Worm (Caenorhabditis elegans) whole organism, early embryonic: Measurements from ENCODE around the gene fbxo-11.2.

Experiments
- B0310.2 ChIP-seq: sonication (generic microtip); optimal IDR thresholded peaks from 2 replicates; lab custom pipeline; 2016; ENCODE audit warnings: mild to moderate bottlenecking, missing genetic modification characterization, missing compliant biosample characterization
- F13C5.2 ChIP-seq: sonication (generic microtip); optimal IDR thresholded peaks from 2 replicates; lab custom pipeline; 2017; ENCODE audit warnings: mild to moderate bottlenecking, missing genetic modification characterization, inconsistent platforms, missing compliant biosample characterization
- aly-1 ChIP-seq: sonication (generic microtip); optimal IDR thresholded peaks from 2 replicates; lab custom pipeline; 2016; ENCODE audit warnings: missing genetic modification characterization, missing compliant biosample characterization
- ama-1 ChIP-seq: fragments of 150-350 bp; optimal IDR thresholded peaks from 2 replicates; lab custom pipeline; 2014
- ceh-13 ChIP-seq: fragments of 200-800 bp; sonication (Bioruptor generic); optimal IDR thresholded peaks from 2 replicates; lab custom pipeline; 2018; ENCODE audit warnings: mild to moderate bottlenecking, missing genetic modification characterization, missing compliant biosample characterization
- ceh-36 ChIP-seq: sonication (generic microtip); optimal IDR thresholded peaks from 2 replicates; lab custom pipeline; 2016; ENCODE audit warnings: missing genetic modification characterization, inconsistent platforms, missing compliant biosample characterization
- ets-7 ChIP-seq: sonication (generic microtip); optimal IDR thresholded peaks from 2 replicates; lab custom pipeline; 2016; ENCODE audit warnings: missing genotype, missing genetic modification characterization, missing compliant biosample characterization
- flt-1 ChIP-seq: fragments of 200-800 bp; sonication (Bioruptor generic); IDR thresholded peaks from 2 replicates; pipeline ENCODE4 v1.3.6; 2022; ENCODE audit warnings: missing genetic modification characterization, missing compliant biosample characterization
- hmbx-1 ChIP-seq: sonication (generic microtip); optimal IDR thresholded peaks from 2 replicates; lab custom pipeline; 2016; ENCODE audit warnings: mild to moderate bottlenecking, missing genetic modification characterization, missing compliant biosample characterization
- hmg-4 ChIP-seq: fragments of 200-800 bp; sonication (Bioruptor generic); optimal IDR thresholded peaks from 2 replicates; lab custom pipeline; 2018; ENCODE audit warnings: mild to moderate bottlenecking, missing genetic modification characterization, missing compliant biosample characterization
- hnd-1 ChIP-seq: sonication (generic microtip); optimal IDR thresholded peaks from 2 replicates; lab custom pipeline; 2016; ENCODE audit warnings: missing genetic modification characterization, missing compliant biosample characterization
- pes-1 ChIP-seq: fragments of 200-800 bp; sonication (Bioruptor generic); IDR thresholded peaks from 2 replicates; pipeline ENCODE4 v1.3.6; 2022; ENCODE audit warnings: missing genetic modification reagents, missing genetic modification characterization, missing compliant biosample characterization
- scrt-1 ChIP-seq: fragments of 200-800 bp; sonication (Bioruptor generic); IDR thresholded peaks from 2 replicates; pipeline ENCODE4 v1.3.6; 2022; ENCODE audit warnings: missing genetic modification characterization, missing compliant biosample characterization
- sea-1 ChIP-seq: fragments of 200-800 bp; sonication (Bioruptor generic); conservative IDR thresholded peaks from 2 replicates; pipeline ENCODE4 v1.3.6; 2022; ENCODE audit warnings: missing genetic modification characterization, missing compliant biosample characterization
- tbx-11 ChIP-seq: fragments of 200-800 bp; sonication (Bioruptor generic); IDR thresholded peaks from 2 replicates; pipeline ENCODE4 v1.3.6; 2022; ENCODE audit warnings: missing genetic modification characterization, missing compliant biosample characterization
- tbx-37 ChIP-seq: fragments of 200-800 bp; sonication (Bioruptor generic); conservative IDR thresholded peaks from 2 replicates; pipeline ENCODE4 v1.3.6; 2022; ENCODE audit warnings: missing genetic modification reagents, missing genetic modification characterization, missing compliant biosample characterization
- tra-4 ChIP-seq: sonication (generic microtip); optimal IDR thresholded peaks from 2 replicates; lab custom pipeline; 2017; ENCODE audit warnings: missing genetic modification characterization, missing compliant biosample characterization

The fbxo-11.2 gene

ce11 chrIII:1074152-1074551 lies 21.1 kb upstream of the fbxo-11.2 start:
- TF ChIP-seq ceh-36 (tag; lab: Kevin White, UChicago) (no peak), hmbx-1 (tag; lab: Kevin White, UChicago) (no peak), sea-1 (GFP tag; lab: Robert Waterston, UW) (no peak), hmg-4 (GFP tag; lab: Kevin White, UChicago) (no peak), ceh-13 (no peak), B0310.2 (no peak), scrt-1 (no peak), aly-1 (tag; lab: Kevin White, UChicago) (no peak), tbx-37 (no peak), flt-1 (GFP tag; lab: Robert Waterston, UW) (no peak), hnd-1 (tag; lab: Kevin White, UChicago) (no peak), tbx-11 (GFP tag; lab: Robert Waterston, UW) (no peak)

- no peak for TF ChIP-seq ama-1 (lab: Kevin White, UChicago)
- TF ChIP-seq hmg-4 (GFP tag; lab: Kevin White, UChicago) = no peak
- no peak for TF ChIP-seq ceh-13
- no peak for TF ChIP-seq B0310.2
- TF ChIP-seq F13C5.2 = no peak
- no peak for TF ChIP-seq scrt-1
- TF ChIP-seq ceh-36 (tag; lab: Kevin White, UChicago) = no peak
- TF ChIP-seq tbx-11 (GFP tag; lab: Robert Waterston, UW) = no peak
Measured at ce11 chrIII:1059961-1060360, 6.9 kb upstream of the fbxo-11.2 start, which contains the start of gene BE0003N10.6. BE0003N10.6 (minus strand) TSS chrIII:1060061.

- TF ChIP-seq B0310.2 (no peak), ceh-36 (tag; lab: Kevin White, UChicago) (no peak), hmbx-1 (tag; lab: Kevin White, UChicago) (no peak), tbx-37 (no peak), tbx-11 (GFP tag; lab: Robert Waterston, UW) (no peak)
Measured at ce11 chrIII:1058881-1059280, 5.8 kb upstream of the fbxo-11.2 start.

- TF ChIP-seq sea-1 (GFP tag; lab: Robert Waterston, UW) = no peak
- TF ChIP-seq flt-1 (GFP tag; lab: Robert Waterston, UW) = no peak
- TF ChIP-seq ama-1 (lab: Kevin White, UChicago) = no peak
- TF ChIP-seq ceh-36 (tag; lab: Kevin White, UChicago) = no peak
- no peak for TF ChIP-seq ets-7 (tag; lab: Kevin White, UChicago)
- TF ChIP-seq pes-1 (GFP tag; lab: Robert Waterston, UW) = no peak
- TF ChIP-seq hmg-4 (GFP tag; lab: Kevin White, UChicago) = no peak
- no peak for TF ChIP-seq F13C5.2
- TF ChIP-seq hmbx-1 (tag; lab: Kevin White, UChicago) = no peak
Measured at ce11 chrIII:1058074-1058473, 5.0 kb upstream of the fbxo-11.2 start.

- TF ChIP-seq flt-1 (GFP tag; lab: Robert Waterston, UW) (no peak), hmg-4 (GFP tag; lab: Kevin White, UChicago) (peak; percentile 56)
Measured at ce11 chrIII:1054096-1054495, 1.1 kb upstream of the fbxo-11.2 start.

- TF ChIP-seq ceh-36 (tag; lab: Kevin White, UChicago) (peak; percentile 90), hnd-1 (tag; lab: Kevin White, UChicago) (no peak)
Measured at ce11 chrIII:1052291-1052690, 751 bp downstream of the fbxo-11.2 start.

- TF ChIP-seq ama-1 (lab: Kevin White, UChicago) = no peak
- TF ChIP-seq tra-4 = no peak
- TF ChIP-seq hmg-4 (GFP tag; lab: Kevin White, UChicago) = no peak
- no peak for TF ChIP-seq ceh-36 (tag; lab: Kevin White, UChicago)
- no peak for TF ChIP-seq tbx-11 (GFP tag; lab: Robert Waterston, UW)
- no peak for TF ChIP-seq tbx-37
- TF ChIP-seq pes-1 (GFP tag; lab: Robert Waterston, UW) = no peak
- TF ChIP-seq ets-7 (tag; lab: Kevin White, UChicago) = no peak
- TF ChIP-seq hmbx-1 (tag; lab: Kevin White, UChicago) = no peak
- TF ChIP-seq scrt-1 = no peak
- no peak for TF ChIP-seq aly-1 (tag; lab: Kevin White, UChicago)
- TF ChIP-seq F13C5.2 = no peak
- TF ChIP-seq ceh-13 = no peak
- no peak for TF ChIP-seq hnd-1 (tag; lab: Kevin White, UChicago)
- TF ChIP-seq flt-1 (GFP tag; lab: Robert Waterston, UW) = no peak
- no peak for TF ChIP-seq B0310.2
Measured at ce11 chrIII:1051877-1052276, 1.2 kb downstream of the fbxo-11.2 start.

- TF ChIP-seq ceh-36 (tag; lab: Kevin White, UChicago) (no peak), hmbx-1 (tag; lab: Kevin White, UChicago) (no peak), tra-4 (no peak)
Measured at ce11 chrIII:1043790-1044189, 9.3 kb downstream of the fbxo-11.2 start.

ce11 chrIII:1040059-1040458 lies 13.0 kb downstream of the fbxo-11.2 start:
- TF ChIP-seq hnd-1 (tag; lab: Kevin White, UChicago) (no peak), ceh-36 (tag; lab: Kevin White, UChicago) (no peak), tra-4 (no peak), ama-1 (lab: Kevin White, UChicago) (no peak), scrt-1 (no peak), sea-1 (GFP tag; lab: Robert Waterston, UW) (no peak), tbx-11 (GFP tag; lab: Robert Waterston, UW) (no peak)
